Fruit fly (Drosophila melanogaster) whole organism, embryonic: ENCODE data around the gene RpLP1.

Source experiments
- Awh ChIP-seq: fragments of 200-800 bp; sonication (Bioruptor generic); IDR thresholded peaks from 2 replicates; pipeline ENCODE4, ENCODE4 v1.3.6; 2022; ENCODE audit warnings: missing biosample characterization, missing genetic modification characterization
- CG10147 ChIP-seq: fragments of 200-800 bp; sonication (Bioruptor generic); optimal IDR thresholded peaks from 2 replicates; lab custom pipeline; 2019; ENCODE audit warnings: missing biosample characterization, mild to moderate bottlenecking, missing genetic modification characterization, moderate library complexity
- CG1024 ChIP-seq: fragments of 200-800 bp; sonication (Bioruptor generic); IDR thresholded peaks from 2 replicates; pipeline ENCODE4 v1.3.6; 2022; ENCODE audit warnings: missing biosample characterization, missing genetic modification characterization
- CG12155 ChIP-seq: fragments of 200-800 bp; sonication (Bioruptor generic); optimal IDR thresholded peaks from 3 replicates; lab custom pipeline; 2016; ENCODE audit warnings: missing biosample characterization, missing genetic modification characterization
- CG14860 ChIP-seq: fragments of 200-800 bp; sonication (Bioruptor generic); IDR thresholded peaks from 3 replicates; pipeline ENCODE4 v1.3.6; 2022; ENCODE audit warnings: missing biosample characterization, missing genetic modification characterization; ENCODE audit not compliant: partially characterized antibody
- CG17829 ChIP-seq: fragments of 200-800 bp; optimal IDR thresholded peaks from 2 replicates; lab custom pipeline; 2019; ENCODE audit warnings: missing biosample characterization, mild to moderate bottlenecking, missing genetic modification characterization, moderate library complexity
- CG1792 ChIP-seq: fragments of 200-800 bp; sonication (Bioruptor generic); optimal IDR thresholded peaks from 2 replicates; lab custom pipeline; 2016; ENCODE audit warnings: missing biosample characterization, missing genetic modification characterization
- CG18476 ChIP-seq: fragments of 200-800 bp; sonication (Bioruptor generic); optimal IDR thresholded peaks from 2 replicates; lab custom pipeline; 2016; ENCODE audit warnings: missing biosample characterization, mild to moderate bottlenecking, missing genetic modification characterization
- CG2875 ChIP-seq: fragments of 200-800 bp; sonication (Bioruptor generic); optimal IDR thresholded peaks from 2 replicates; lab custom pipeline; 2017; ENCODE audit warnings: missing biosample characterization, mild to moderate bottlenecking, missing genetic modification characterization, missing genetic modification reagents
- CG31441 ChIP-seq: fragments of 200-800 bp; sonication (Bioruptor generic); IDR thresholded peaks from 2 replicates; pipeline ENCODE4 v1.3.6; 2022; ENCODE audit warnings: missing biosample characterization, missing genetic modification characterization
- CG34224 ChIP-seq: fragments of 200-800 bp; sonication (Bioruptor generic); IDR thresholded peaks from 3 replicates; pipeline ENCODE4 v1.3.6; 2022; ENCODE audit warnings: missing biosample characterization, missing genetic modification characterization; ENCODE audit not compliant: partially characterized antibody
- CG43689 ChIP-seq: fragments of 200-800 bp; sonication (Bioruptor generic); IDR thresholded peaks from 2 replicates; pipeline ENCODE4 v1.3.6; 2022; ENCODE audit warnings: missing biosample characterization, missing genetic modification characterization
- CG6272 ChIP-seq: fragments of 200-800 bp; sonication (Bioruptor generic); IDR thresholded peaks from 2 replicates; pipeline ENCODE4 v1.3.6; 2022; ENCODE audit warnings: missing biosample characterization, missing genetic modification characterization
- CG6813 ChIP-seq: fragments of 200-800 bp; sonication (Bioruptor generic); optimal IDR thresholded peaks from 2 replicates; lab custom pipeline; 2017; ENCODE audit warnings: missing biosample characterization, missing genetic modification characterization, mild to moderate bottlenecking, moderate library complexity, missing genetic modification reagents
- CG7745 ChIP-seq: fragments of 200-800 bp; sonication (Bioruptor generic); optimal IDR thresholded peaks from 2 replicates; lab custom pipeline; 2018; ENCODE audit warnings: missing biosample characterization, mild to moderate bottlenecking, missing genetic modification characterization, moderate library complexity
- CG7928 ChIP-seq: fragments of 200-800 bp; sonication (Bioruptor generic); optimal IDR thresholded peaks from 2 replicates; lab custom pipeline; 2017; ENCODE audit warnings: missing biosample characterization, mild to moderate bottlenecking, missing genetic modification characterization
- CG8089 ChIP-seq: fragments of 200-800 bp; sonication (Bioruptor generic); optimal IDR thresholded peaks from 3 replicates; lab custom pipeline; 2016; ENCODE audit warnings: missing biosample characterization, missing genetic modification characterization
- CHES-1-like ChIP-seq: fragments of 200-800 bp; sonication (Bioruptor generic); optimal IDR thresholded peaks from 2 replicates; lab custom pipeline; 2016; ENCODE audit warnings: missing biosample characterization, missing genetic modification characterization
- Gsc ChIP-seq: fragments of 200-800 bp; sonication (Bioruptor generic); IDR thresholded peaks from 2 replicates; pipeline ENCODE4 v1.3.6; 2022; ENCODE audit warnings: missing biosample characterization, missing genetic modification characterization
- Hr39 ChIP-seq: fragments of >200 bp; optimal IDR thresholded peaks from 2 replicates; lab custom pipeline; 2017
- Lhr ChIP-seq: fragments of 200-800 bp; sonication (Bioruptor generic); optimal IDR thresholded peaks from 3 replicates; lab custom pipeline; 2017; ENCODE audit warnings: mild to moderate bottlenecking, missing biosample characterization, missing genetic modification reagents, missing genetic modification characterization
- Neu2 ChIP-seq: fragments of 200-800 bp; sonication (Bioruptor generic); optimal IDR thresholded peaks from 3 replicates; lab custom pipeline; 2016; ENCODE audit warnings: missing biosample characterization, missing genetic modification characterization, borderline replicate concordance
- Optix ChIP-seq: fragments of 200-800 bp; sonication (Bioruptor generic); IDR thresholded peaks from 3 replicates; pipeline ENCODE4 v1.3.6; 2022; ENCODE audit warnings: missing biosample characterization, missing genetic modification characterization
- Xrp1 ChIP-seq: fragments of 200-800 bp; sonication (Bioruptor generic); IDR thresholded peaks from 2 replicates; pipeline ENCODE4 v1.3.6; 2022; ENCODE audit warnings: missing biosample characterization, missing genetic modification characterization
- YL-1 ChIP-seq: fragments of 200-800 bp; sonication (Bioruptor generic); optimal IDR thresholded peaks from 3 replicates; lab custom pipeline; 2017; ENCODE audit warnings: missing biosample characterization, mild to moderate bottlenecking, missing genetic modification characterization
- ato ChIP-seq: fragments of 200-800 bp; sonication (Bioruptor generic); IDR thresholded peaks from 2 replicates; pipeline ENCODE4 v1.3.6; 2022; ENCODE audit warnings: missing biosample characterization, missing genetic modification characterization; ENCODE audit not compliant: partially characterized antibody
- bigmax ChIP-seq: fragments of 200-800 bp; sonication (Bioruptor generic); optimal IDR thresholded peaks from 2 replicates; lab custom pipeline; 2018; ENCODE audit warnings: missing biosample characterization, mild to moderate bottlenecking, missing genetic modification characterization
- bsh ChIP-seq, 2 experiments: fragments of 200-800 bp; sonication (Bioruptor generic); optimal IDR thresholded peaks; 2 replicates each; lab custom pipeline; 2017 to 2018; ENCODE audit warnings: mild to moderate bottlenecking in 2 of 2, missing biosample characterization in 2 of 2, missing genetic modification characterization in 2 of 2, moderate library complexity in 1 of 2
- cas ChIP-seq: fragments of 200-800 bp; sonication (Bioruptor generic); IDR thresholded peaks from 2 replicates; pipeline ENCODE4 v1.3.6; 2022; ENCODE audit warnings: missing biosample characterization, missing genetic modification characterization
- chinmo ChIP-seq: fragments of 200-800 bp; sonication (Bioruptor generic); IDR thresholded peaks from 4 replicates; pipeline ENCODE4 v1.3.6; 2022; ENCODE audit warnings: missing biosample characterization, missing genetic modification characterization; ENCODE audit not compliant: partially characterized antibody
- chn ChIP-seq: fragments of 200-800 bp; sonication (Bioruptor generic); optimal IDR thresholded peaks from 2 replicates; lab custom pipeline; 2016; ENCODE audit warnings: missing biosample characterization, missing genetic modification characterization
- cwo ChIP-seq: fragments of 200-800 bp; sonication (Bioruptor generic); optimal IDR thresholded peaks from 3 replicates; lab custom pipeline; 2017; ENCODE audit warnings: missing biosample characterization, missing genetic modification characterization, mild to moderate bottlenecking, moderate library complexity, missing genetic modification reagents
- dmrt99B ChIP-seq: fragments of 200-800 bp; sonication (Bioruptor generic); optimal IDR thresholded peaks from 2 replicates; lab custom pipeline; 2018; ENCODE audit warnings: missing biosample characterization, mild to moderate bottlenecking, missing genetic modification characterization, moderate library complexity
- en ChIP-seq: fragments of 200-800 bp; sonication (Bioruptor generic); optimal IDR thresholded peaks from 2 replicates; lab custom pipeline; 2016; ENCODE audit warnings: missing biosample characterization, missing genetic modification characterization
- exex ChIP-seq: fragments of 200-800 bp; sonication (Bioruptor generic); optimal IDR thresholded peaks from 4 replicates; lab custom pipeline; 2018; ENCODE audit warnings: missing biosample characterization, mild to moderate bottlenecking, missing genetic modification characterization, moderate library complexity
- eyg ChIP-seq: fragments of 200-800 bp; sonication (Bioruptor generic); optimal IDR thresholded peaks from 3 replicates; lab custom pipeline; 2016; ENCODE audit warnings: missing biosample characterization, missing genetic modification characterization
- fd102C ChIP-seq: fragments of 200-800 bp; sonication (Bioruptor generic); optimal IDR thresholded peaks from 2 replicates; lab custom pipeline; 2018; ENCODE audit warnings: missing biosample characterization, mild to moderate bottlenecking, missing genetic modification characterization, moderate library complexity
- gcm ChIP-seq: fragments of 200-800 bp; sonication (Bioruptor generic); optimal IDR thresholded peaks from 2 replicates; lab custom pipeline; 2019; ENCODE audit warnings: missing biosample characterization, mild to moderate bottlenecking, missing genetic modification characterization, moderate library complexity
- hkb ChIP-seq, 2 experiments: fragments of 200-800 bp in 1 of 2; fragments of >200 bp in 1 of 2; sonication (Bioruptor generic) in 1 of 2; IDR thresholded peaks in 1 of 2; optimal IDR thresholded peaks in 1 of 2; 2 replicates each; pipeline versions ENCODE4 v1.3.6 to Lab custom; 2017 to 2022; ENCODE audit warnings: missing biosample characterization in 1 of 2, missing genetic modification characterization in 1 of 2
- kah ChIP-seq: fragments of 200-800 bp; sonication (Bioruptor generic); optimal IDR thresholded peaks from 2 replicates; lab custom pipeline; 2018; ENCODE audit warnings: missing biosample characterization, mild to moderate bottlenecking, missing genetic modification characterization
- mam ChIP-seq: fragments of 200-800 bp; sonication (Bioruptor generic); optimal IDR thresholded peaks from 3 replicates; lab custom pipeline; 2016; ENCODE audit warnings: missing biosample characterization, missing genetic modification characterization
- peb ChIP-seq: fragments of 200-800 bp; sonication (Bioruptor generic); IDR thresholded peaks from 2 replicates; pipeline ENCODE4 v1.3.6; 2022; ENCODE audit warnings: missing biosample characterization, missing genetic modification characterization
- phol ChIP-seq: fragments of 200-800 bp; sonication (Bioruptor generic); optimal IDR thresholded peaks from 3 replicates; lab custom pipeline; 2018; ENCODE audit warnings: missing biosample characterization, mild to moderate bottlenecking, missing genetic modification characterization, moderate library complexity
- rib ChIP-seq: fragments of 200-800 bp; sonication (Bioruptor generic); IDR thresholded peaks from 2 replicates; pipeline ENCODE4 v1.3.6; 2022; ENCODE audit warnings: missing biosample characterization, missing genetic modification characterization
- sc ChIP-seq, 3 experiments: fragments of >200 bp in 2 of 3; fragments of 200-800 bp in 1 of 3; sonication (Bioruptor generic) in 1 of 3; optimal IDR thresholded peaks; 2 replicates in 2 of 3; 3 replicates in 1 of 3; lab custom pipeline; 2017; ENCODE audit warnings: mild to moderate bottlenecking in 1 of 3, missing biosample characterization in 1 of 3, missing genetic modification characterization in 1 of 3, missing genetic modification reagents in 1 of 3
- sima ChIP-seq: fragments of 200-800 bp; sonication (Bioruptor generic); optimal IDR thresholded peaks from 2 replicates; lab custom pipeline; 2016; ENCODE audit warnings: missing biosample characterization, missing genetic modification characterization
- tio ChIP-seq: fragments of 200-800 bp; sonication (Bioruptor generic); optimal IDR thresholded peaks from 2 replicates; lab custom pipeline; 2017; ENCODE audit warnings: missing biosample characterization, missing genetic modification characterization, inconsistent platforms
- trem ChIP-seq: fragments of 200-800 bp; optimal IDR thresholded peaks from 3 replicates; lab custom pipeline; 2019; ENCODE audit warnings: missing biosample characterization, mild to moderate bottlenecking, missing genetic modification characterization, moderate library complexity

The RpLP1 gene

dm6 chr2L:440638-441454 lies 21.1 kb downstream of the RpLP1 start (continued):
- TF ChIP-seq hkb (optimal IDR thresholded peaks at IDR 0.05; lab: Kevin White, UChicago) = no peak
- TF ChIP-seq hkb (GFP tag; IDR thresholded peaks at IDR 0.05; lab: Robert Waterston, UW) = no peak
- peak; percentile 44 for TF ChIP-seq CG2875 (GFP tag; lab: Kevin White, UChicago)
- TF ChIP-seq CG31441 (GFP tag; lab: Robert Waterston, UW) = peak; percentile 66
- TF ChIP-seq trem = peak; percentile 70
- TF ChIP-seq YL-1 = no peak
- no peak for TF ChIP-seq Neu2
- no peak for TF ChIP-seq CG6272 (GFP tag; lab: Robert Waterston, UW)
- peak; percentile 1 for TF ChIP-seq CG18476 (GFP tag; lab: Kevin White, UChicago)
- no peak for TF ChIP-seq CG43689 (GFP tag; lab: Robert Waterston, UW)
- TF ChIP-seq CG6813 (GFP tag; lab: Kevin White, UChicago) = no peak
- no peak for TF ChIP-seq exex
- no peak for TF ChIP-seq ato (GFP tag; lab: Robert Waterston, UW)
- no peak for TF ChIP-seq CG14860 (GFP tag; lab: Robert Waterston, UW)
- no peak for TF ChIP-seq CG10147
- no peak for TF ChIP-seq cwo (GFP tag; lab: Kevin White, UChicago)
- peak; percentile 29; the same call in 1 of the 3 replicates for TF ChIP-seq Optix (GFP tag; lab: Robert Waterston, UW)
- no peak for TF ChIP-seq eyg
- TF ChIP-seq cas (GFP tag; lab: Robert Waterston, UW) = no peak
- TF ChIP-seq kah (GFP tag; lab: Kevin White, UChicago) = no peak
- TF ChIP-seq en (GFP tag; lab: Kevin White, UChicago) = no peak
- TF ChIP-seq mam = no peak
- TF ChIP-seq Lhr = peak; percentile 35
- TF ChIP-seq CHES-1-like = no peak
- TF ChIP-seq bigmax (GFP tag; lab: Kevin White, UChicago) = no peak
- TF ChIP-seq tio (GFP tag; lab: Kevin White, UChicago) = peak; percentile 55
- no peak for TF ChIP-seq Gsc (GFP tag; lab: Robert Waterston, UW)
- peak; percentile 71 to 85 for TF ChIP-seq bsh (GFP tag; optimal IDR thresholded peaks at IDR 0.05; lab: Kevin White, UChicago)
- TF ChIP-seq chn = no peak
- TF ChIP-seq CG17829 (tag; lab: Kevin White, UChicago) = peak; percentile 84
- no peak for TF ChIP-seq sima (GFP tag; lab: Kevin White, UChicago)
- no peak for TF ChIP-seq CG7745 (tag; lab: Kevin White, UChicago)
- no peak for TF ChIP-seq chinmo
- TF ChIP-seq Xrp1 (GFP tag; lab: Robert Waterston, UW) = peak; percentile 78
- TF ChIP-seq dmrt99B = no peak
- TF ChIP-seq gcm = peak; percentile 54
- TF ChIP-seq fd102C = no peak
- TF ChIP-seq Hr39 (lab: Kevin White, UChicago) = no peak
- no peak for TF ChIP-seq CG1792
- TF ChIP-seq CG1024 = no peak
- TF ChIP-seq sc (optimal IDR thresholded peaks at IDR 0.05; lab: Kevin White, UChicago) = no peak
- peak; percentile 45 for TF ChIP-seq sc (GFP tag; optimal IDR thresholded peaks at IDR 0.05; lab: Kevin White, UChicago)
- no peak for TF ChIP-seq peb (GFP tag; lab: Robert Waterston, UW)
- no peak for TF ChIP-seq CG8089
- no peak for TF ChIP-seq CG7928 (GFP tag; lab: Kevin White, UChicago)
- TF ChIP-seq Awh (GFP tag; lab: Robert Waterston, UW) = no peak
- TF ChIP-seq CG34224 (GFP tag; lab: Robert Waterston, UW) = no peak
- no peak for TF ChIP-seq CG12155 (GFP tag; lab: Kevin White, UChicago)
- peak; percentile 79 for TF ChIP-seq phol (tag; lab: Kevin White, UChicago)
- TF ChIP-seq rib (GFP tag; lab: Robert Waterston, UW) = no peak
